Worm (Caenorhabditis elegans): ENCODE results near the gene F43C1.7.

DNA sequence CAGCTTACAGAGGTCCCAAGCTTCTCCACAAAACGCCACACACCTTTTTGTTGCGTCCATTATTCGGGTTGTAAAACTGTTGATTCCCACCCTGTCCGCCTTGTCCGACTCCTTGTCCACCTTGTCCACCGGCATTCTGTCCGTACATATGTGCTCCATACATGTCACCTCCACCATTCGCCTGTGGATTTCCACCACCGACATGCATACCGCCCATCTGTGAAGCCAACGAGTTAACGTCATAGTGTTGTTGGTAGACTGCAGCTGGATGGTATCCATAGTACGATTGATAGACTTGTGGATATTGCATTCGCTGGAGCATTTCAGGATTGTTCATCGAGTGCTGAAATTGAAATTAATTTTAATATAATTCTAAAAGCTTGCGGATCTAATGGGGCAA lies 35.4 kb upstream of the F43C1.7 start:
- TF ChIP-seq aly-2 (tag; optimal IDR thresholded peaks at IDR 0.05), result no peak
- TF ChIP-seq nhr-77 (tag; optimal IDR thresholded peaks at IDR 0.05), result no peak
- no peak for TF ChIP-seq unc-55 (GFP tag; optimal IDR thresholded peaks at IDR 0.05)
- TF ChIP-seq sma-9 (GFP tag; optimal IDR thresholded peaks at IDR 0.05), result no peak
- TF ChIP-seq sma-9 (tag; optimal IDR thresholded peaks at IDR 0.05), result no peak
- no peak for TF ChIP-seq unc-39 (tag; optimal IDR thresholded peaks at IDR 0.05)
- no peak for TF ChIP-seq snpc-4 (tag; optimal IDR thresholded peaks at IDR 0.05)
- TF ChIP-seq ceh-16 (tag; optimal IDR thresholded peaks at IDR 0.05), result no peak
- no peak for TF ChIP-seq nhr-11 (tag; optimal IDR thresholded peaks at IDR 0.05)
- TF ChIP-seq ama-1 (optimal IDR thresholded peaks at IDR 0.05), result no peak

Measured in whole organism, L2 larva.